Worm (Caenorhabditis elegans) whole organism, L2 larva: Measurements from ENCODE around the gene ZK6.8.

Experiments
- ZK546.5 ChIP-seq: sonication (generic microtip); optimal IDR thresholded peaks from 2 replicates; lab custom pipeline; 2017; ENCODE audit warnings: missing biosample characterization, missing genetic modification characterization
- alr-1 ChIP-seq: fragments of 150-350 bp; optimal IDR thresholded peaks from 2 replicates; lab custom pipeline; 2014; ENCODE audit warnings: missing biosample characterization, missing genetic modification characterization
- ama-1 ChIP-seq: fragments of 150-350 bp; optimal IDR thresholded peaks from 2 replicates; lab custom pipeline; 2018; ENCODE audit warnings: inconsistent platforms
- ceh-16 ChIP-seq: fragments of 150-350 bp; optimal IDR thresholded peaks from 2 replicates; lab custom pipeline; 2014; ENCODE audit warnings: missing biosample characterization, missing genetic modification characterization
- crh-2 ChIP-seq: sonication (generic microtip); optimal IDR thresholded peaks from 2 replicates; lab custom pipeline; 2017; ENCODE audit warnings: missing biosample characterization, missing genetic modification characterization
- egl-27 ChIP-seq: sonication (generic microtip); optimal IDR thresholded peaks from 3 replicates; lab custom pipeline; 2017; ENCODE audit warnings: missing biosample characterization, missing genetic modification reagents, missing genetic modification characterization
- elt-3 ChIP-seq: sonication (generic microtip); optimal IDR thresholded peaks from 2 replicates; lab custom pipeline; 2017; ENCODE audit warnings: missing biosample characterization, missing genetic modification characterization
- mdl-1 ChIP-seq, 2 experiments: fragments of 150-350 bp in 1 of 2; sonication (generic microtip) in 1 of 2; optimal IDR thresholded peaks; 2 replicates each; lab custom pipeline; 2017; ENCODE audit warnings: missing biosample characterization in 2 of 2, missing genetic modification characterization in 2 of 2
- nhr-11 ChIP-seq: fragments of 150-350 bp; optimal IDR thresholded peaks from 2 replicates; lab custom pipeline; 2014; ENCODE audit warnings: missing biosample characterization, missing genetic modification characterization
- nhr-12 ChIP-seq: fragments of 150-350 bp; optimal IDR thresholded peaks from 2 replicates; lab custom pipeline; 2014; ENCODE audit warnings: missing biosample characterization, missing genetic modification characterization
- nhr-6 ChIP-seq: fragments of 150-350 bp; optimal IDR thresholded peaks from 2 replicates; lab custom pipeline; 2014; ENCODE audit warnings: missing biosample characterization, missing genetic modification characterization
- sem-4 ChIP-seq: fragments of 150-350 bp; optimal IDR thresholded peaks from 2 replicates; lab custom pipeline; 2014; ENCODE audit warnings: missing biosample characterization, missing genetic modification reagents, missing genetic modification characterization
- unc-62 ChIP-seq: fragments of 150-350 bp; optimal IDR thresholded peaks from 2 replicates; lab custom pipeline; 2014; ENCODE audit warnings: missing biosample characterization, missing genetic modification reagents, missing genetic modification characterization
- ztf-11 ChIP-seq: sonication (generic microtip); optimal IDR thresholded peaks from 2 replicates; lab custom pipeline; 2017; ENCODE audit warnings: missing biosample characterization, missing genetic modification characterization

DNA sequence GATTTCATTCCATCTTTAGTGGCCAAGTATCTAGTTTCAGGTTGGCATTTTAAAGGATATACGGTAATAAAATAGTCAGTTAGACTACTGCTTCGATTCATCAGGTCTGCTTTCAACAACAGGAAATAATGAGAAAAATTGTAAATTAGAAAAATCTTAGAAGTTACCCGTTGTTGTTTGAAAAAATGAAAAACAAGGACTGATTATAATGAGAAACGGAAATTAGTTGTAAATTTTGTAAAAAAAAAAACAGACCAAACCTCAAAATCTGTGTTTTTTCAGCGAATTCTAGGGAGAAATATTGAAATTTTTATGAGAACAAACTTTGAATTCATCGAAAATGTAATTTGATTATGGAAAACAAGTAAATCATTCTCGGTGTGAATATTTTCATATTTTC lies 21.3 kb downstream of the ZK6.8 start, which contains the start of gene srh-62:
- TF ChIP-seq ama-1 (lab: Kevin White, UChicago) (no peak), ZK546.5 (tag; lab: Kevin White, UChicago) (no peak), unc-62 (no peak), sem-4 (tag; lab: Kevin White, UChicago) (no peak), egl-27 (tag; lab: Kevin White, UChicago) (no peak), mdl-1 (tag; optimal IDR thresholded peaks at IDR 0.05; lab: Kevin White, UChicago) (no peak), nhr-12 (tag; lab: Kevin White, UChicago) (no peak), nhr-6 (tag; lab: Kevin White, UChicago) (no peak), ztf-11 (tag; lab: Kevin White, UChicago) (no peak), alr-1 (no peak), elt-3 (tag; lab: Kevin White, UChicago) (no peak), ceh-16 (tag; lab: Kevin White, UChicago) (no peak), nhr-11 (no peak), crh-2 (tag; lab: Kevin White, UChicago) (no peak)
